Fruit fly (Drosophila melanogaster) whole organism, adult: ENCODE measurements around the gene HipHop.

Experiments
- CG11617 ChIP-seq: fragments of 200-800 bp; sonication (Bioruptor generic); optimal IDR thresholded peaks from 2 replicates; lab custom pipeline; 2017; ENCODE audit warnings: mild to moderate bottlenecking, missing biosample characterization, missing genetic modification reagents, missing genetic modification characterization
- CG12768 ChIP-seq: fragments of 200-800 bp; sonication (Bioruptor generic); optimal IDR thresholded peaks from 2 replicates; lab custom pipeline; 2017; ENCODE audit warnings: missing biosample characterization, missing genetic modification characterization, mild to moderate bottlenecking, moderate library complexity, missing genetic modification reagents
- CG5204 ChIP-seq: fragments of 200-800 bp; sonication (Bioruptor generic); optimal IDR thresholded peaks from 2 replicates; lab custom pipeline; 2016; ENCODE audit warnings: missing biosample characterization, missing genetic modification characterization
- CG7101 ChIP-seq: fragments of 200-800 bp; sonication (Bioruptor generic); optimal IDR thresholded peaks from 2 replicates; lab custom pipeline; 2018; ENCODE audit warnings: missing biosample characterization, mild to moderate bottlenecking, missing genetic modification characterization, moderate library complexity
- Clk ChIP-seq: fragments of 200-800 bp; sonication (Bioruptor generic); optimal IDR thresholded peaks from 2 replicates; lab custom pipeline; 2017; ENCODE audit warnings: missing biosample characterization, missing genetic modification characterization
- Hr96 ChIP-seq: fragments of 200-800 bp; sonication (Bioruptor generic); optimal IDR thresholded peaks from 2 replicates; lab custom pipeline; 2016; ENCODE audit warnings: missing biosample characterization, missing genetic modification characterization
- Mnt ChIP-seq: fragments of 200-800 bp; sonication (Bioruptor generic); optimal IDR thresholded peaks from 2 replicates; lab custom pipeline; 2016; ENCODE audit warnings: missing biosample characterization, mild to moderate bottlenecking, missing genetic modification characterization
- bab1 ChIP-seq: fragments of 200-800 bp; sonication (Bioruptor generic); optimal IDR thresholded peaks from 3 replicates; lab custom pipeline; 2019; ENCODE audit warnings: missing biosample characterization, mild to moderate bottlenecking, missing genetic modification characterization, moderate library complexity
- kay ChIP-seq: fragments of 200-800 bp; sonication (Bioruptor generic); peaks from one replicate; lab custom pipeline; 2016; ENCODE audit warnings: missing biosample characterization, missing genetic modification characterization, borderline replicate concordance
- ovo ChIP-seq: fragments of 200-800 bp; sonication (Bioruptor generic); optimal IDR thresholded peaks from 2 replicates; lab custom pipeline; 2016; ENCODE audit warnings: missing biosample characterization, missing genetic modification characterization
- pad ChIP-seq: fragments of 200-800 bp; sonication (Bioruptor generic); optimal IDR thresholded peaks from 3 replicates; lab custom pipeline; 2017; ENCODE audit warnings: missing biosample characterization, missing genetic modification characterization, mild to moderate bottlenecking, moderate library complexity, missing genetic modification reagents
- tj ChIP-seq: fragments of 200-800 bp; sonication (Bioruptor generic); optimal IDR thresholded peaks from 3 replicates; lab custom pipeline; 2017; ENCODE audit warnings: missing biosample characterization, mild to moderate bottlenecking, missing genetic modification characterization, moderate library complexity

dm6 chr3L:18825993-18826392 lies 5.0 kb downstream of the HipHop start:
- no peak for TF ChIP-seq pad (GFP tag; lab: Kevin White, UChicago)
- no peak for TF ChIP-seq bab1 (GFP tag; lab: Kevin White, UChicago)
- TF ChIP-seq CG11617: no peak
- TF ChIP-seq tj (GFP tag; lab: Kevin White, UChicago): no peak
- no peak for TF ChIP-seq Mnt (GFP tag; lab: Kevin White, UChicago)
- no peak for TF ChIP-seq ovo (GFP tag; lab: Kevin White, UChicago)
- TF ChIP-seq CG12768 (GFP tag; lab: Kevin White, UChicago): no peak
- TF ChIP-seq Hr96: no peak
- TF ChIP-seq Clk: no peak
- no peak for TF ChIP-seq CG5204 (GFP tag; lab: Kevin White, UChicago)
- no peak for TF ChIP-seq kay (GFP tag; lab: Kevin White, UChicago)
- no peak for TF ChIP-seq CG7101
